Fruit fly (Drosophila melanogaster) whole organism, embryonic: ENCODE data around the gene Gr5a.

Experiments
- Asciz ChIP-seq: fragments of 200-800 bp; sonication (Bioruptor generic); optimal IDR thresholded peaks from 2 replicates; lab custom pipeline; 2017; ENCODE audit warnings: missing biosample characterization, mild to moderate bottlenecking, missing genetic modification characterization, missing genetic modification reagents
- Atf6 ChIP-seq: fragments of 200-800 bp; sonication (Bioruptor generic); IDR thresholded peaks from 2 replicates; pipeline ENCODE4 v1.3.6; 2022; ENCODE audit warnings: missing biosample characterization, missing genetic modification characterization
- B-H1 ChIP-seq: fragments of 200-800 bp; sonication (Bioruptor generic); IDR thresholded peaks from 3 replicates; pipeline ENCODE4 v1.3.6; 2022; ENCODE audit warnings: missing biosample characterization, missing genetic modification characterization
- BEAF-32 ChIP-seq: fragments of 200-800 bp; sonication (Bioruptor generic); optimal IDR thresholded peaks from 3 replicates; lab custom pipeline; 2017; ENCODE audit warnings: missing biosample characterization, missing genetic modification characterization, mild to moderate bottlenecking, moderate library complexity, missing genetic modification reagents
- CG10209 ChIP-seq: fragments of 200-800 bp; sonication (Bioruptor generic); optimal IDR thresholded peaks from 3 replicates; lab custom pipeline; 2017; ENCODE audit warnings: missing biosample characterization, mild to moderate bottlenecking, missing genetic modification characterization, missing genetic modification reagents
- CG11696 ChIP-seq: fragments of 200-800 bp; sonication (Bioruptor generic); IDR thresholded peaks from 2 replicates; pipeline ENCODE4 v1.3.6; 2022; ENCODE audit warnings: missing biosample characterization, missing genetic modification characterization
- CG12744 ChIP-seq: fragments of 200-800 bp; sonication (Bioruptor generic); optimal IDR thresholded peaks from 2 replicates; lab custom pipeline; 2016; ENCODE audit warnings: missing biosample characterization, missing genetic modification characterization
- CG15269 ChIP-seq: fragments of 200-800 bp; sonication (Bioruptor generic); optimal IDR thresholded peaks from 2 replicates; lab custom pipeline; 2018; ENCODE audit warnings: missing biosample characterization, mild to moderate bottlenecking, missing genetic modification characterization, moderate library complexity
- CG16779 ChIP-seq: fragments of 200-800 bp; sonication (Bioruptor generic); IDR thresholded peaks from 2 replicates; pipeline ENCODE4 v1.3.6; 2022; ENCODE audit warnings: missing biosample characterization, missing genetic modification characterization
- CG16815 ChIP-seq: fragments of 200-800 bp; sonication (Bioruptor generic); optimal IDR thresholded peaks from 3 replicates; lab custom pipeline; 2017; ENCODE audit warnings: missing biosample characterization, mild to moderate bottlenecking, missing genetic modification characterization
- CG17612 ChIP-seq: fragments of 200-800 bp; sonication (Bioruptor generic); IDR thresholded peaks from 2 replicates; pipeline ENCODE4 v1.3.6; 2022; ENCODE audit warnings: missing biosample characterization, missing genetic modification characterization
- CG18262 ChIP-seq: fragments of 200-800 bp; optimal IDR thresholded peaks from 3 replicates; lab custom pipeline; 2019; ENCODE audit warnings: missing biosample characterization, mild to moderate bottlenecking, missing genetic modification characterization, moderate library complexity
- CG2875 ChIP-seq: fragments of 200-800 bp; sonication (Bioruptor generic); optimal IDR thresholded peaks from 2 replicates; lab custom pipeline; 2017; ENCODE audit warnings: missing biosample characterization, mild to moderate bottlenecking, missing genetic modification characterization, missing genetic modification reagents
- CG31365 ChIP-seq: fragments of 200-800 bp; sonication (Bioruptor generic); optimal IDR thresholded peaks from 2 replicates; lab custom pipeline; 2018; ENCODE audit warnings: missing biosample characterization, mild to moderate bottlenecking, missing genetic modification characterization
- CG33213 ChIP-seq: fragments of 200-800 bp; sonication (Bioruptor generic); optimal IDR thresholded peaks from 3 replicates; lab custom pipeline; 2016; ENCODE audit warnings: missing biosample characterization, missing genetic modification characterization
- CG3847 ChIP-seq: fragments of 200-800 bp; sonication (Bioruptor generic); IDR thresholded peaks from 2 replicates; pipeline ENCODE4 v1.3.6; 2022; ENCODE audit warnings: missing biosample characterization, missing genetic modification characterization
- CG42726 ChIP-seq: fragments of 200-800 bp; sonication (Bioruptor generic); IDR thresholded peaks from 2 replicates; pipeline ENCODE4 v1.3.6; 2022; ENCODE audit warnings: missing biosample characterization, missing genetic modification characterization; ENCODE audit not compliant: partially characterized antibody
- CG4282 ChIP-seq: fragments of 200-800 bp; sonication (Bioruptor generic); optimal IDR thresholded peaks from 2 replicates; lab custom pipeline; 2016; ENCODE audit warnings: missing biosample characterization, missing genetic modification characterization
- CG6254 ChIP-seq: fragments of 200-800 bp; sonication (Bioruptor generic); optimal IDR thresholded peaks from 3 replicates; lab custom pipeline; 2017; ENCODE audit warnings: mild to moderate bottlenecking, missing biosample characterization, missing genetic modification reagents, missing genetic modification characterization
- CG7928 ChIP-seq: fragments of 200-800 bp; sonication (Bioruptor generic); optimal IDR thresholded peaks from 2 replicates; lab custom pipeline; 2017; ENCODE audit warnings: missing biosample characterization, mild to moderate bottlenecking, missing genetic modification characterization
- CG8359 ChIP-seq: fragments of 200-800 bp; sonication (Bioruptor generic); optimal IDR thresholded peaks from 2 replicates; lab custom pipeline; 2017; ENCODE audit warnings: missing biosample characterization, mild to moderate bottlenecking, missing genetic modification characterization, borderline replicate concordance
- CG8924 ChIP-seq: fragments of 200-800 bp; optimal IDR thresholded peaks from 3 replicates; lab custom pipeline; 2019; ENCODE audit warnings: missing biosample characterization, mild to moderate bottlenecking, missing genetic modification characterization, moderate library complexity
- CG9609 ChIP-seq: fragments of 200-800 bp; sonication (Bioruptor generic); optimal IDR thresholded peaks from 3 replicates; lab custom pipeline; 2016; ENCODE audit warnings: missing biosample characterization, missing genetic modification characterization
- CG9727 ChIP-seq: fragments of 200-800 bp; sonication (Bioruptor generic); optimal IDR thresholded peaks from 3 replicates; lab custom pipeline; 2017; ENCODE audit warnings: missing biosample characterization, mild to moderate bottlenecking, missing genetic modification characterization
- CTCF ChIP-seq: fragments of 200-800 bp; sonication (Bioruptor generic); optimal IDR thresholded peaks from 2 replicates; lab custom pipeline; 2017; ENCODE audit warnings: missing biosample characterization, mild to moderate bottlenecking, missing genetic modification characterization, moderate library complexity
- Chrac-16 ChIP-seq: fragments of 200-800 bp; sonication (Bioruptor generic); optimal IDR thresholded peaks from 3 replicates; lab custom pipeline; 2016; ENCODE audit warnings: missing biosample characterization, missing genetic modification characterization
- ERR ChIP-seq: fragments of 200-800 bp; sonication (Bioruptor generic); optimal IDR thresholded peaks from 2 replicates; lab custom pipeline; 2016; ENCODE audit warnings: missing biosample characterization, missing genetic modification characterization
- Eip74EF ChIP-seq, 2 experiments: fragments of 200-800 bp in 1 of 2; fragments of >200 bp in 1 of 2; sonication (Bioruptor generic) in 1 of 2; optimal IDR thresholded peaks; 2 replicates each; lab custom pipeline; 2017 to 2019; ENCODE audit warnings: missing biosample characterization in 2 of 2, missing genetic modification characterization in 2 of 2, mild to moderate bottlenecking in 1 of 2, moderate library complexity in 1 of 2
- HLH3B ChIP-seq: fragments of 200-800 bp; sonication (Bioruptor generic); IDR thresholded peaks from 2 replicates; pipeline ENCODE4 v1.3.6; 2022; ENCODE audit warnings: missing biosample characterization, missing genetic modification characterization
- HLH4C ChIP-seq: fragments of 200-800 bp; sonication (Bioruptor generic); IDR thresholded peaks from 3 replicates; pipeline ENCODE4 v1.3.6; 2022; ENCODE audit warnings: missing biosample characterization, missing genetic modification characterization; ENCODE audit not compliant: partially characterized antibody
- HmgD ChIP-seq: fragments of 200-800 bp; sonication (Bioruptor generic); optimal IDR thresholded peaks from 3 replicates; lab custom pipeline; 2016; ENCODE audit warnings: missing biosample characterization, missing genetic modification characterization
- Hmx ChIP-seq: fragments of 200-800 bp; sonication (Bioruptor generic); optimal IDR thresholded peaks from 2 replicates; lab custom pipeline; 2016; ENCODE audit warnings: missing biosample characterization, missing genetic modification characterization
- Ptx1 ChIP-seq: fragments of 200-800 bp; sonication (Bioruptor generic); IDR thresholded peaks from 2 replicates; pipeline ENCODE4 v1.3.6; 2022; ENCODE audit warnings: missing biosample characterization, missing genetic modification characterization
- Rx ChIP-seq: fragments of 200-800 bp; sonication (Bioruptor generic); IDR thresholded peaks from 2 replicates; pipeline ENCODE4 v1.3.6; 2022; ENCODE audit warnings: missing biosample characterization, missing genetic modification characterization
- Sox100B ChIP-seq: fragments of 200-800 bp; sonication (Bioruptor generic); optimal IDR thresholded peaks from 3 replicates; lab custom pipeline; 2018; ENCODE audit warnings: missing biosample characterization, mild to moderate bottlenecking, missing genetic modification characterization
- Sry-β ChIP-seq: fragments of 200-800 bp; sonication (Bioruptor generic); optimal IDR thresholded peaks from 2 replicates; lab custom pipeline; 2018; ENCODE audit warnings: missing biosample characterization, mild to moderate bottlenecking, missing genetic modification characterization, moderate library complexity
- Xrp1 ChIP-seq: fragments of 200-800 bp; sonication (Bioruptor generic); IDR thresholded peaks from 2 replicates; pipeline ENCODE4 v1.3.6; 2022; ENCODE audit warnings: missing biosample characterization, missing genetic modification characterization
- az2 ChIP-seq: fragments of 200-800 bp; sonication (Bioruptor generic); optimal IDR thresholded peaks from 3 replicates; lab custom pipeline; 2016; ENCODE audit warnings: missing biosample characterization, missing genetic modification characterization
- bbx ChIP-seq: fragments of 200-800 bp; sonication (Bioruptor generic); IDR thresholded peaks from 2 replicates; pipeline ENCODE4 v1.3.6; 2022; ENCODE audit warnings: missing biosample characterization, missing genetic modification characterization; ENCODE audit not compliant: partially characterized antibody
- dati ChIP-seq: fragments of 200-800 bp; sonication (Bioruptor generic); IDR thresholded peaks from 2 replicates; pipeline ENCODE4 v1.3.6; 2022; ENCODE audit warnings: missing biosample characterization, missing genetic modification characterization
- gem ChIP-seq: fragments of 200-800 bp; sonication (Bioruptor generic); optimal IDR thresholded peaks from 2 replicates; lab custom pipeline; 2019; ENCODE audit warnings: missing biosample characterization, mild to moderate bottlenecking, missing genetic modification characterization, moderate library complexity
- gsb-n ChIP-seq: fragments of 200-800 bp; sonication (Bioruptor generic); optimal IDR thresholded peaks from 3 replicates; lab custom pipeline; 2018; ENCODE audit warnings: missing biosample characterization, mild to moderate bottlenecking, missing genetic modification characterization
- h ChIP-seq: fragments of >200 bp; optimal IDR thresholded peaks from 2 replicates; lab custom pipeline; 2017
- lola ChIP-seq, 3 experiments: fragments of >200 bp in 2 of 3; fragments of 200-800 bp in 1 of 3; sonication (Bioruptor generic) in 1 of 3; optimal IDR thresholded peaks; 2 replicates each; lab custom pipeline; 2017 to 2019; ENCODE audit warnings: missing biosample characterization in 3 of 3, missing genetic modification characterization in 3 of 3, mild to moderate bottlenecking in 1 of 3, moderate library complexity in 1 of 3
- lov ChIP-seq, 2 experiments: fragments of 200-800 bp in 1 of 2; fragments of >200 bp in 1 of 2; sonication (Bioruptor generic) in 1 of 2; IDR thresholded peaks in 1 of 2; optimal IDR thresholded peaks in 1 of 2; 2 replicates in 1 of 2; 3 replicates in 1 of 2; pipeline versions ENCODE4 v1.3.6 to Lab custom; 2017 to 2022; ENCODE audit warnings: missing biosample characterization in 1 of 2, missing genetic modification characterization in 1 of 2
- nau ChIP-seq: fragments of 200-800 bp; sonication (Bioruptor generic); optimal IDR thresholded peaks from 3 replicates; lab custom pipeline; 2017; ENCODE audit warnings: missing biosample characterization, mild to moderate bottlenecking, missing genetic modification characterization, missing genetic modification reagents
- oc ChIP-seq: fragments of 200-800 bp; sonication (Bioruptor generic); optimal IDR thresholded peaks from 2 replicates; lab custom pipeline; 2018; ENCODE audit warnings: missing biosample characterization, mild to moderate bottlenecking, missing genetic modification characterization, moderate library complexity
- phol ChIP-seq: fragments of 200-800 bp; sonication (Bioruptor generic); optimal IDR thresholded peaks from 3 replicates; lab custom pipeline; 2018; ENCODE audit warnings: missing biosample characterization, mild to moderate bottlenecking, missing genetic modification characterization, moderate library complexity
- sisA ChIP-seq: fragments of 200-800 bp; sonication (Bioruptor generic); IDR thresholded peaks from 2 replicates; pipeline ENCODE4 v1.3.6; 2022; ENCODE audit warnings: missing biosample characterization, missing genetic modification characterization

Gr5a gene

dm6 chrX:5696436-5697022 is 16.1 kb downstream of the Gr5a start (continued):
- TF ChIP-seq CG4282 (GFP tag; lab: Kevin White, UChicago) (peak; percentile 96), Eip74EF (GFP tag; optimal IDR thresholded peaks at IDR 0.05; lab: Kevin White, UChicago) (peak in 1 of 2 experiments; percentile 89), Rx (GFP tag; lab: Robert Waterston, UW) (peak; percentile 97), CG12744 (peak; percentile 96), CG42726 (GFP tag; lab: Robert Waterston, UW) (no peak), CG16779 (GFP tag; lab: Robert Waterston, UW) (peak; percentile 93), CG9727 (GFP tag; lab: Kevin White, UChicago) (peak; percentile 98), ERR (peak; percentile 97), CG15269 (tag; lab: Kevin White, UChicago) (peak; percentile 96), CTCF (GFP tag; lab: Kevin White, UChicago) (peak; percentile 56), lov (optimal IDR thresholded peaks at IDR 0.05; lab: Kevin White, UChicago) (no peak), lov (GFP tag; IDR thresholded peaks at IDR 0.05; lab: Robert Waterston, UW) (peak; percentile 97), CG18262 (peak; percentile 80), CG2875 (GFP tag; lab: Kevin White, UChicago) (peak; percentile 95), oc (peak; percentile 93), CG33213 (GFP tag; lab: Kevin White, UChicago) (peak; percentile 98), Sry-β (GFP tag; lab: Kevin White, UChicago) (peak; percentile 69), gsb-n (tag; lab: Kevin White, UChicago) (peak; percentile 90), CG31365 (tag; lab: Kevin White, UChicago) (peak; percentile 80), CG3847 (GFP tag; lab: Robert Waterston, UW) (peak; percentile 92), dati (GFP tag; lab: Robert Waterston, UW) (peak; percentile 94), Chrac-16 (GFP tag; lab: Kevin White, UChicago) (peak; percentile 97), Atf6 (GFP tag; lab: Robert Waterston, UW) (peak; percentile 88), phol (peak; percentile 95), CG17612 (GFP tag; lab: Robert Waterston, UW) (peak; percentile 81), BEAF-32 (GFP tag; lab: Kevin White, UChicago) (no peak), az2 (peak; percentile 97), Xrp1 (peak; percentile 98), Sox100B (peak; percentile 91), Asciz (GFP tag; lab: Kevin White, UChicago) (peak; percentile 89), HLH3B (GFP tag; lab: Robert Waterston, UW) (peak; percentile 97), HmgD (GFP tag; lab: Kevin White, UChicago) (peak; percentile 97), bbx (GFP tag; lab: Robert Waterston, UW) (no peak), Hmx (peak; percentile 91), CG7928 (GFP tag; lab: Kevin White, UChicago) (peak; percentile 66), HLH4C (GFP tag; lab: Robert Waterston, UW) (no peak), gem (peak; percentile 95), sisA (peak; percentile 96), CG16815 (peak; percentile 96), CG9609 (GFP tag; lab: Kevin White, UChicago) (peak; percentile 98), CG6254 (GFP tag; lab: Kevin White, UChicago) (peak; percentile 89), CG8359 (GFP tag; lab: Kevin White, UChicago) (peak; percentile 74), lola (GFP tag; optimal IDR thresholded peaks at IDR 0.05; lab: Kevin White, UChicago) (peak in 2 of 3 experiments; percentile 3 to 92), B-H1 (peak; percentile 92), CG10209 (peak; percentile 95), CG8924 (peak; percentile 77), CG11696 (peak; percentile 81), Ptx1 (GFP tag; lab: Robert Waterston, UW) (peak; percentile 96), h (lab: Kevin White, UChicago) (no peak), nau (GFP tag; lab: Kevin White, UChicago) (peak; percentile 84)
